Worm (Caenorhabditis elegans) whole organism, early embryonic: ENCODE data around the gene F17E9.3.

Experiments used
- B0310.2 ChIP-seq: sonication (generic microtip); optimal IDR thresholded peaks from 2 replicates; lab custom pipeline; 2016; ENCODE audit warnings: mild to moderate bottlenecking, missing genetic modification characterization, missing compliant biosample characterization
- F13C5.2 ChIP-seq: sonication (generic microtip); optimal IDR thresholded peaks from 2 replicates; lab custom pipeline; 2017; ENCODE audit warnings: mild to moderate bottlenecking, missing genetic modification characterization, inconsistent platforms, missing compliant biosample characterization
- aly-1 ChIP-seq: sonication (generic microtip); optimal IDR thresholded peaks from 2 replicates; lab custom pipeline; 2016; ENCODE audit warnings: missing genetic modification characterization, missing compliant biosample characterization
- ama-1 ChIP-seq: fragments of 150-350 bp; optimal IDR thresholded peaks from 2 replicates; lab custom pipeline; 2014
- ets-7 ChIP-seq: sonication (generic microtip); optimal IDR thresholded peaks from 2 replicates; lab custom pipeline; 2016; ENCODE audit warnings: missing genotype, missing genetic modification characterization, missing compliant biosample characterization
- flt-1 ChIP-seq: fragments of 200-800 bp; sonication (Bioruptor generic); IDR thresholded peaks from 2 replicates; pipeline ENCODE4 v1.3.6; 2022; ENCODE audit warnings: missing genetic modification characterization, missing compliant biosample characterization
- hmbx-1 ChIP-seq: sonication (generic microtip); optimal IDR thresholded peaks from 2 replicates; lab custom pipeline; 2016; ENCODE audit warnings: mild to moderate bottlenecking, missing genetic modification characterization, missing compliant biosample characterization
- hnd-1 ChIP-seq: sonication (generic microtip); optimal IDR thresholded peaks from 2 replicates; lab custom pipeline; 2016; ENCODE audit warnings: missing genetic modification characterization, missing compliant biosample characterization
- pes-1 ChIP-seq: fragments of 200-800 bp; sonication (Bioruptor generic); IDR thresholded peaks from 2 replicates; pipeline ENCODE4 v1.3.6; 2022; ENCODE audit warnings: missing genetic modification reagents, missing genetic modification characterization, missing compliant biosample characterization
- sea-1 ChIP-seq: fragments of 200-800 bp; sonication (Bioruptor generic); conservative IDR thresholded peaks from 2 replicates; pipeline ENCODE4 v1.3.6; 2022; ENCODE audit warnings: missing genetic modification characterization, missing compliant biosample characterization
- tbx-37 ChIP-seq: fragments of 200-800 bp; sonication (Bioruptor generic); conservative IDR thresholded peaks from 2 replicates; pipeline ENCODE4 v1.3.6; 2022; ENCODE audit warnings: missing genetic modification reagents, missing genetic modification characterization, missing compliant biosample characterization

ce11 chrIV:8366295-8366694 is 11.6 kb downstream of the F17E9.3 start, which contains the start of gene aagr-1:
- no peak for TF ChIP-seq flt-1 (GFP tag; lab: Robert Waterston, UW)
- no peak for TF ChIP-seq hnd-1
- no peak for TF ChIP-seq ama-1 (lab: Kevin White, UChicago)
- TF ChIP-seq hmbx-1: no peak
- TF ChIP-seq aly-1 (tag; lab: Kevin White, UChicago): no peak
- no peak for TF ChIP-seq F13C5.2 (tag; lab: Kevin White, UChicago)
- TF ChIP-seq tbx-37: no peak
- TF ChIP-seq pes-1 (GFP tag; lab: Robert Waterston, UW): no peak
- TF ChIP-seq ets-7 (tag; lab: Kevin White, UChicago): no peak
- no peak for TF ChIP-seq sea-1 (GFP tag; lab: Robert Waterston, UW)
- no peak for TF ChIP-seq B0310.2 (tag; lab: Kevin White, UChicago)
